Fruit fly (Drosophila melanogaster): ENCODE data around the gene mwh.

DNA sequence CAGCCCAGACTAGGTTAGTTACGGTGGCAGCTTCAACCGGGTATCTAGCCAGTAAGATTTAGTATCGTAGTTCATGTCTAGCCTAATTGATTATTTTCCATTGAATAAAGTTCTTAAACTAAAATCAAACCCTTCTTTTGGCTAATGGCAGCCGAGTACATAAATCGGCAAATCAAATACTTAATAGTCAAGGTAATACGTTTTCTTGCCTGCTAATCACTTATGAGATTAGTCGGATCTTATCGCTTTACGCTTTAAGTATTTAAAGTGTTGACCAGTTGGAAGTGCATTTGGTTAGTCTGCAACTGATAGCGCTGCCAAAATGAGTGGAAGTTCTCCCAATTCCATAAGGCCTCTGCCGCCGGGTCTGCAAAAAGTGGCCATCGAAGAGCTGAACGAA, 32.0 kb downstream of the mwh start, which contains the start of gene CG33965:
- TF ChIP-seq CG8159 (tag; optimal IDR thresholded peaks at IDR 0.05) (no peak), CG32121 (GFP tag; IDR thresholded peaks at IDR 0.05) (no peak), Pif1B (GFP tag; optimal IDR thresholded peaks at IDR 0.05) (no peak)

Measured in whole organism, pupa.